Worm (Caenorhabditis elegans): ENCODE measurements around the gene vps-33.1.
A peak's percentile ranks its signal among the peaks of the same experiment; 100 is the strongest.

The vps-33.1 gene

DNA sequence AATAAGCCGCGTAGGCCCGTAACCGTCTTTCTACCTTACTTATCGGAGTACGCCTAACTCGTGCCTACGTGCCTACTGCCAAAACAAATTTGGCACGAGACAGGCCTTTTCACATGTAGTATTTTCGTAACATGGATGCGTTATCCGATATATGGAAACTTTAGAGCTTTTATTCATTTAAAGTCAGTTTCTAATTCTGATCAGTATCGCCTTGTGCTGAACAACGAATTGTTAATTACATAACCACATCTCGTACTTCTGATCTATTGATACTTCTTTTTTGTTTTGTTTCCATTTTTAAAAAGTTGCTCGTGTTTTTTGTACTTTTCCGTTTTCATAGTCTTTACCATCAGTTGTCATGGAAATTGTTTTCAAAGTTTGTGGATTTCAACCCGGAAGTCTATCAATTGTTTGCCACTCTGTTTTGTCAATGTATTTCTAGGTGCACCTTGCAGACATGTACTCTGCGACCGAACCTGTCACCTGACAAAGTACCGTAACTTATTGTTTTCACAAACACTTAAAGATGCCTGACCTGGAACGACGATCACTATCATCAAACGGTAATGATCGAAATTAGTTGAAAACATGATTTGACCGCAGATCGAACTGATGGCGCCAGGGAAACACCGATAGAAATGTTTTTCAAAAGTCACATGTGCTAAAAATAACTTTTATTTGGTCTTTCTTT, 42.9 kb upstream of the vps-33.1 start:
- TF ChIP-seq skn-1 (tag; optimal IDR thresholded peaks at IDR 0.05) = no peak
- TF ChIP-seq nhr-10 (tag; optimal IDR thresholded peaks at IDR 0.05) = no peak
- TF ChIP-seq ceh-82 (tag; optimal IDR thresholded peaks at IDR 0.05) = no peak
- TF ChIP-seq nhr-25 (tag; optimal IDR thresholded peaks at IDR 0.05) = no peak
- no peak for TF ChIP-seq R02D3.7 (tag; optimal IDR thresholded peaks at IDR 0.05)
- TF ChIP-seq snpc-4 (tag; optimal IDR thresholded peaks at IDR 0.05) = no peak
- no peak for TF ChIP-seq egl-27 (tag; optimal IDR thresholded peaks at IDR 0.05)
- no peak for TF ChIP-seq C34F6.9 (tag; optimal IDR thresholded peaks at IDR 0.05)
- TF ChIP-seq mdl-1 (tag; optimal IDR thresholded peaks at IDR 0.05) = no peak

DNA sequence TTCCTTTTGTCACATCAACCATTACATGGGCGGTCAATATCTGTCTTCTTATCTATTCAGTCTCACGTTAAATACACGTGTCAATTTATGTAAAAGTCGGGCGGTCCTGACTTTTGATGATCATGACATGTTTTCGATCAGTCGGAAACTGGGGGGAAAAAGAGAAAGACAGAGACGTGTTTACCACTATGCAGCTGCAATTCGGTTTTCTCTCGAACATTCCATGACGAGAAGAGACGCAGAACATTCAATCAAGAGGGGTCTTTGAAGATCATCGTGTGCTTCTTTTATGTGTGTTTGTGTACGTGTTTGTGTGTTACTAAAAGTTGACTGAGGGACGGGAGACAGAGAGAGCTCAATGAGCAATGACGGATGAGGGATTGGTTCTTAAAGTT, 42.4 kb upstream of the vps-33.1 start:
- TF ChIP-seq lin-13 (GFP tag; optimal IDR thresholded peaks at IDR 0.05) (peak; percentile 79), ZK546.5 (tag; optimal IDR thresholded peaks at IDR 0.05) (no peak), nhr-237 (tag; optimal IDR thresholded peaks at IDR 0.05) (no peak), unc-55 (GFP tag; optimal IDR thresholded peaks at IDR 0.05) (peak; percentile 95), nhr-6 (tag; optimal IDR thresholded peaks at IDR 0.05) (peak; percentile 93), ama-1 (optimal IDR thresholded peaks at IDR 0.05) (peak; percentile 67), nhr-77 (tag; optimal IDR thresholded peaks at IDR 0.05) (no peak), R02D3.7 (tag; optimal IDR thresholded peaks at IDR 0.05) (no peak), aly-2 (tag; optimal IDR thresholded peaks at IDR 0.05) (no peak), alr-1 (tag; optimal IDR thresholded peaks at IDR 0.05) (no peak), unc-62 (GFP tag; optimal IDR thresholded peaks at IDR 0.05) (peak; percentile 59), skn-1 (tag; optimal IDR thresholded peaks at IDR 0.05) (no peak), ztf-11 (tag; optimal IDR thresholded peaks at IDR 0.05) (no peak), blmp-1 (tag; optimal IDR thresholded peaks at IDR 0.05; ENCODE audit: insufficient read depth) (peak; percentile 45), mab-5 (tag; optimal IDR thresholded peaks at IDR 0.05) (peak; percentile 53), lin-39 (tag; optimal IDR thresholded peaks at IDR 0.05) (no peak), ceh-82 (tag; optimal IDR thresholded peaks at IDR 0.05) (no peak), nhr-129 (tag; optimal IDR thresholded peaks at IDR 0.05) (peak; percentile 97), gmeb-1 (tag; optimal IDR thresholded peaks at IDR 0.05) (peak; percentile 82), snpc-4 (tag; optimal IDR thresholded peaks at IDR 0.05) (peak; percentile 31), elt-1 (tag; optimal IDR thresholded peaks at IDR 0.05) (no peak), nhr-21 (tag; optimal IDR thresholded peaks at IDR 0.05) (peak; percentile 97), zag-1 (tag; optimal IDR thresholded peaks at IDR 0.05) (peak; percentile 54), elt-3 (tag; optimal IDR thresholded peaks at IDR 0.05) (no peak), nhr-12 (tag; optimal IDR thresholded peaks at IDR 0.05) (no peak), lin-11 (tag; optimal IDR thresholded peaks at IDR 0.05) (peak; percentile 53), lsy-2 (tag; optimal IDR thresholded peaks at IDR 0.05) (peak; percentile 28 to 91), fos-1 (tag; optimal IDR thresholded peaks at IDR 0.05) (peak; percentile 83), ztf-1 (GFP tag; conservative IDR thresholded peaks at IDR 0.05) (no peak), C34F6.9 (tag; optimal IDR thresholded peaks at IDR 0.05) (peak; percentile 96), sma-3 (GFP tag; optimal IDR thresholded peaks at IDR 0.05) (peak; percentile 97), Y55F3AM.14 (GFP tag; optimal IDR thresholded peaks at IDR 0.05) (peak; percentile 94), ceh-16 (tag; optimal IDR thresholded peaks at IDR 0.05) (no peak), egl-27 (tag; optimal IDR thresholded peaks at IDR 0.05) (peak; percentile 53), nhr-25 (tag; optimal IDR thresholded peaks at IDR 0.05) (peak; percentile 97), F13H6.1 (tag; optimal IDR thresholded peaks at IDR 0.05) (peak; percentile 98), mbf-1 (tag; optimal IDR thresholded peaks at IDR 0.05) (no peak), sem-4 (tag; optimal IDR thresholded peaks at IDR 0.05) (peak; percentile 92), sma-9 (GFP tag; optimal IDR thresholded peaks at IDR 0.05) (peak; percentile 95), sma-9 (tag; optimal IDR thresholded peaks at IDR 0.05) (no peak), mdl-1 (tag; optimal IDR thresholded peaks at IDR 0.05) (peak in 1 of 2 experiments; percentile 84), crh-2 (tag; optimal IDR thresholded peaks at IDR 0.05) (peak; percentile 99), dmd-4 (tag; optimal IDR thresholded peaks at IDR 0.05) (no peak), nhr-23 (tag; optimal IDR thresholded peaks at IDR 0.05) (no peak), peb-1 (tag; optimal IDR thresholded peaks at IDR 0.05) (no peak), unc-39 (tag; optimal IDR thresholded peaks at IDR 0.05) (no peak), nhr-11 (tag; optimal IDR thresholded peaks at IDR 0.05) (no peak), ztf-4 (tag; optimal IDR thresholded peaks at IDR 0.05) (peak; percentile 93), nhr-10 (tag; optimal IDR thresholded peaks at IDR 0.05) (no peak)

Measured in whole organism, L2 larva.